Worm (Caenorhabditis elegans): ENCODE data around the gene iff-1.

Gene iff-1

DNA sequence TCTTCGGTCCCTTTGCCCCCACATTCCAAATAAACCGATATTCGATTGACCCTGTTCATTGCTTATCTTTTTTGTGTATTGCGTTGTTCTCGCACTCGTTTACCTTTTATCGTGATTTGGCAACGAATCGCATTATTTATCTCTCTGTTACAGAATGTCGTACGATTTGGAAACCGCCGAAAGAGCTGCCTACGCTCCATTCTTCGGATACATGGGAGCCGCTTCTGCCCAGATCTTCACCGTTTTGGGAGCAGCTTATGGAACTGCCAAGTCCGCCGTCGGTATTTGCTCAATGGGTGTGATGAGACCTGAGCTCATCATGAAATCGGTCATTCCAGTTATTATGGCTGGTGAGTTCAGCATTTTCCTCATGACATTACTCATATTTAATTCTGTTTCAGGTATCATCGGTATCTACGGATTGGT is 35.0 kb upstream of the iff-1 start, which contains the start of gene vha-2 (continued):
- TF ChIP-seq nhr-179 (tag; optimal IDR thresholded peaks at IDR 0.05) (no peak), B0035.1 (tag; optimal IDR thresholded peaks at IDR 0.05) (peak; percentile 55), sptf-2 (GFP tag; optimal IDR thresholded peaks at IDR 0.05) (no peak), ztf-28 (GFP tag; IDR thresholded peaks at IDR 0.05) (no peak), T26A5.8 (tag; optimal IDR thresholded peaks at IDR 0.05) (peak; percentile 30), F33H1.4 (GFP tag; IDR thresholded peaks at IDR 0.05) (no peak; the same call in 1 of the 2 replicates), hlh-12 (tag; optimal IDR thresholded peaks at IDR 0.05) (no peak), cebp-1 (GFP tag; IDR thresholded peaks at IDR 0.05) (no peak), cebp-1 (tag; optimal IDR thresholded peaks at IDR 0.05) (peak; percentile 42), efl-1 (GFP tag; optimal IDR thresholded peaks at IDR 0.05) (no peak), ceh-40 (GFP tag; IDR thresholded peaks at IDR 0.05) (0 out of 2 replicates have a peak, but pooled peaks have one; percentile 8), atf-7 (tag; optimal IDR thresholded peaks at IDR 0.05) (peak; percentile 40), Y95B8A.8 (GFP tag; IDR thresholded peaks at IDR 0.05) (peak; percentile 54; the same call in 1 of the 2 replicates), D2030.7 (GFP tag; IDR thresholded peaks at IDR 0.05) (peak; percentile 10; the same call in 1 of the 2 replicates), egrh-3 (GFP tag; IDR thresholded peaks at IDR 0.05) (no peak), hsf-1 (GFP tag; IDR thresholded peaks at IDR 0.05) (peak; percentile 76), die-1 (tag; optimal IDR thresholded peaks at IDR 0.05) (peak; percentile 62), F10E7.11 (tag; optimal IDR thresholded peaks at IDR 0.05) (no peak), chd-7 (tag; optimal IDR thresholded peaks at IDR 0.05) (peak; percentile 58), hrde-1 (tag; optimal IDR thresholded peaks at IDR 0.05; ENCODE audit: borderline replicate concordance) (peak; percentile 79), Y56A3A.18 (GFP tag; IDR thresholded peaks at IDR 0.05) (0 out of 2 replicates have a peak, but pooled peaks have one; percentile 9), snpc-4 (GFP tag; optimal IDR thresholded peaks at IDR 0.05) (no peak), snpc-4 (tag; optimal IDR thresholded peaks at IDR 0.05) (peak in 1 of 4 experiments; percentile 29), madf-3 (GFP tag; IDR thresholded peaks at IDR 0.05) (0 out of 2 replicates have a peak, but pooled peaks have one; percentile 64), bed-2 (GFP tag; IDR thresholded peaks at IDR 0.05) (no peak), B0019.2 (GFP tag; conservative IDR thresholded peaks at IDR 0.05) (no peak), F49E8.2 (tag; optimal IDR thresholded peaks at IDR 0.05; ENCODE audit: insufficient read depth) (peak; percentile 54), ztf-26 (tag; optimal IDR thresholded peaks at IDR 0.05) (peak; percentile 23), snpc-1.1 (tag; optimal IDR thresholded peaks at IDR 0.05; ENCODE audit: insufficient read depth) (no peak), let-607 (tag; optimal IDR thresholded peaks at IDR 0.05) (peak in 1 of 2 experiments; percentile 30), mcd-1 (GFP tag; IDR thresholded peaks at IDR 0.05) (peak; percentile 62), zim-3 (tag; optimal IDR thresholded peaks at IDR 0.05) (no peak), tlf-1 (GFP tag; optimal IDR thresholded peaks at IDR 0.05) (peak; percentile 76), rpc-1 (optimal IDR thresholded peaks at IDR 0.05) (no peak), rpc-1 (tag; optimal IDR thresholded peaks at IDR 0.05) (no peak), tbp1 (GFP tag; optimal IDR thresholded peaks at IDR 0.05) (peak; percentile 31), egl-44 (GFP tag; IDR thresholded peaks at IDR 0.05) (peak; percentile 53; the same call in 1 of the 2 replicates), Y53G8AR.9 (GFP tag; conservative IDR thresholded peaks at IDR 0.05) (peak; percentile 80), akir-1 (GFP tag; optimal IDR thresholded peaks at IDR 0.05) (peak; percentile 30), nfya-2 (GFP tag; IDR thresholded peaks at IDR 0.05) (peak; percentile 25; the same call in 1 of the 2 replicates), lin-54 (GFP tag; optimal IDR thresholded peaks at IDR 0.05) (peak; percentile 3), ama-1 (optimal IDR thresholded peaks at IDR 0.05) (no peak), ama-1 (GFP tag; optimal IDR thresholded peaks at IDR 0.05) (peak in 1 of 2 experiments; percentile 10), pha-4 (tag; optimal IDR thresholded peaks at IDR 0.05) (no peak), ZK185.1 (tag; optimal IDR thresholded peaks at IDR 0.05; ENCODE audit: poor library complexity, severe bottlenecking) (peak; percentile 37)

Data from whole organism, young adult.